Worm (Caenorhabditis elegans) whole organism, late embryonic: ENCODE measurements around the gene ZK813.4.

Experiments
- K09A11.1 ChIP-seq: sonication (generic microtip); optimal IDR thresholded peaks from 2 replicates; lab custom pipeline; 2017; ENCODE audit warnings: antibody characterized with exemption, mild to moderate bottlenecking, missing genetic modification characterization, missing compliant biosample characterization; ENCODE audit not compliant: insufficient read depth
- ceh-14 ChIP-seq: sonication (generic microtip); optimal IDR thresholded peaks from 2 replicates; lab custom pipeline; 2016; ENCODE audit warnings: missing genotype, missing genetic modification characterization, missing compliant biosample characterization
- ceh-9 ChIP-seq: sonication (generic microtip); optimal IDR thresholded peaks from 2 replicates; lab custom pipeline; 2016; ENCODE audit warnings: mild to moderate bottlenecking, missing genetic modification characterization, inconsistent platforms, missing compliant biosample characterization
- elt-2 ChIP-seq: sonication (generic microtip); optimal IDR thresholded peaks from 2 replicates; lab custom pipeline; 2016; ENCODE audit warnings: missing genetic modification reagents, missing genetic modification characterization, missing compliant biosample characterization
- ets-4 ChIP-seq: sonication (generic microtip); optimal IDR thresholded peaks from 2 replicates; lab custom pipeline; 2016; ENCODE audit warnings: missing genetic modification characterization, missing compliant biosample characterization
- fkh-10 ChIP-seq: fragments of 150-350 bp; optimal IDR thresholded peaks from 2 replicates; lab custom pipeline; 2014; ENCODE audit warnings: missing biosample characterization, missing genetic modification reagents, missing genetic modification characterization
- fkh-6 ChIP-seq: sonication (generic microtip); optimal IDR thresholded peaks from 2 replicates; lab custom pipeline; 2016; ENCODE audit warnings: missing genetic modification characterization, missing compliant biosample characterization
- hlh-30 ChIP-seq: sonication (generic microtip); optimal IDR thresholded peaks from 2 replicates; lab custom pipeline; 2017; ENCODE audit warnings: antibody characterized with exemption, missing genetic modification characterization, missing compliant biosample characterization; ENCODE audit not compliant: insufficient read depth
- nfya-1 ChIP-seq: sonication (generic microtip); optimal IDR thresholded peaks from 2 replicates; lab custom pipeline; 2017; ENCODE audit warnings: missing genetic modification characterization, mild to moderate bottlenecking, missing compliant biosample characterization, antibody characterized with exemption, moderate library complexity
- nhr-11 ChIP-seq: fragments of 150-350 bp; optimal IDR thresholded peaks from 2 replicates; lab custom pipeline; 2014; ENCODE audit warnings: missing biosample characterization, missing genetic modification characterization
- npax-4 ChIP-seq: sonication (generic microtip); optimal IDR thresholded peaks from 2 replicates; lab custom pipeline; 2016; ENCODE audit warnings: missing genetic modification characterization, missing compliant biosample characterization
- pros-1 ChIP-seq: fragments of 150-350 bp; optimal IDR thresholded peaks from 2 replicates; lab custom pipeline; 2014; ENCODE audit warnings: missing biosample characterization, missing genetic modification reagents, missing genetic modification characterization

DNA sequence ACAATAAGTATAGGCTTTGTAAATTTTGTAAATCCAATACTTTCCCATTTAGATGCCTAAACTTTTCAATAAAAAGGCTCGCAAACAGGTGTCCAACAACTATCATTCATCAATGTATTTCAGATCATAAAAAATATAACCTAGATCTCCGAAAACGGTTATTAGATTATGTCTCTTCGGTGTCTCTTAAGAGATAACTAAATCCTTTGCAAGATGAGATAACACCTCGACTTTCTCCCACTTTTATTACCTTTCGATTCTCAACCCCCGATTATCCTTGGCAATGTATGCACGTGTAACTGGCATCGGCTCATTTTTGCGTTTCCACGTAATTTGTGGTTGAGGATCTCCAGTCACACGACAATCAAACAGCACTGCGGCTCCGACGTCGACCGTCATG lies 32.2 kb upstream of the ZK813.4 start:
- no peak for TF ChIP-seq ets-4 (tag; lab: Kevin White, UChicago)
- TF ChIP-seq ceh-9 (tag; lab: Kevin White, UChicago) = no peak
- TF ChIP-seq ceh-14 (tag; lab: Kevin White, UChicago) = no peak
- TF ChIP-seq elt-2 = no peak
- TF ChIP-seq nhr-11 (tag; lab: Kevin White, UChicago) = no peak
- TF ChIP-seq hlh-30 (tag; lab: Kevin White, UChicago) = no peak
- TF ChIP-seq nfya-1 = no peak
- TF ChIP-seq fkh-10 (GFP tag; lab: Kevin White, UChicago) = no peak
- TF ChIP-seq K09A11.1 (tag; lab: Kevin White, UChicago) = no peak
- no peak for TF ChIP-seq pros-1 (tag; lab: Kevin White, UChicago)
- no peak for TF ChIP-seq fkh-6
- no peak for TF ChIP-seq npax-4 (tag; lab: Kevin White, UChicago)
